Fruit fly (Drosophila melanogaster): ENCODE data around the gene ICA69.

ICA69 gene

DNA sequence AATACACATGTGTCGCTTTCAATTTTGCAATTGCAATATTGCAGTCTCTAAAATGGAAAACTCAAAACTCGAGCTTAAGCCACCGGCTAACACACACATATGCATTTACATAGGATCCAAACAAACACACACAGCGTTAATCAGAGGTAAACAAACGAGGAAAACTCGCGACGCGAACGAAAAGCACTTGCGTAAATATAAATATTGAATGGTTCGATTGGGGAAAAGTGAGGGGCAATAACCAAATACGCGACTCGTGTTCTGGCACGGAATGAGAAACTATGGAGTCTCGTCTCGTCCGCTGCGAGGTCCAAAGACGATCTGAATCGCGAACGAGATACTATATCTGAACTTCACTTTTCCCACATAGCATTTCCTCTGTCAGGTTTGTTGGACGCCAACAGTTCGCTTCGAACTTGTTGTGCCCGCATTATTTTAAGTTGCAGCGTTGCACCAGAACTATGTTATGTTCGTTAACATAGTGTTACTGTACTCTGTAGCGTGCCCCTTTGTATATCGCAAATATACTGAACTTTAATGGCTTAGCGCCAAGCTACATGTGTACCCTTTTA, 321 bp upstream of the ICA69 start, which contains the start of gene ko (continued):
- TF ChIP-seq pita (GFP tag; optimal IDR thresholded peaks at IDR 0.05): no peak
- TF ChIP-seq CG4424 (GFP tag; optimal IDR thresholded peaks at IDR 0.05): no peak
- no peak for TF ChIP-seq CG4617 (GFP tag; optimal IDR thresholded peaks at IDR 0.05; ENCODE audit: borderline replicate concordance)
- TF ChIP-seq bowl (GFP tag; IDR thresholded peaks at IDR 0.05): no peak
- no peak for TF ChIP-seq CG8478 (optimal IDR thresholded peaks at IDR 0.05)
- peak; percentile 25 for TF ChIP-seq CG15479 (GFP tag; optimal IDR thresholded peaks at IDR 0.05)
- TF ChIP-seq CG33213 (GFP tag; optimal IDR thresholded peaks at IDR 0.05): peak; percentile 19
- no peak for TF ChIP-seq ase (GFP tag; IDR thresholded peaks at IDR 0.05)
- peak; percentile 8 for TF ChIP-seq Side (GFP tag; optimal IDR thresholded peaks at IDR 0.05)
- TF ChIP-seq CG6791 (GFP tag; IDR thresholded peaks at IDR 0.05; ENCODE audit: partially characterized antibody): no peak
- no peak for TF ChIP-seq CG9437 (GFP tag; optimal IDR thresholded peaks at IDR 0.05)
- no peak for TF ChIP-seq sima (GFP tag; optimal IDR thresholded peaks at IDR 0.05)
- TF ChIP-seq pb (GFP tag; optimal IDR thresholded peaks at IDR 0.05): no peak
- no peak for TF ChIP-seq CG9609 (GFP tag; optimal IDR thresholded peaks at IDR 0.05)
- TF ChIP-seq bbx (GFP tag; IDR thresholded peaks at IDR 0.05; ENCODE audit: partially characterized antibody): peak; percentile 18; the same call in 1 of the 2 replicates
- TF ChIP-seq Chrac-16 (GFP tag; optimal IDR thresholded peaks at IDR 0.05): no peak
- no peak for TF ChIP-seq CG31388 (GFP tag; optimal IDR thresholded peaks at IDR 0.05)
- no peak for TF ChIP-seq hbn (GFP tag; IDR thresholded peaks at IDR 0.05; ENCODE audit: partially characterized antibody)
- TF ChIP-seq HmgD (GFP tag; optimal IDR thresholded peaks at IDR 0.05): no peak
- TF ChIP-seq fd96Cb (tag; optimal IDR thresholded peaks at IDR 0.05): no peak
- TF ChIP-seq amos (GFP tag; IDR thresholded peaks at IDR 0.05; ENCODE audit: partially characterized antibody): no peak
- no peak for TF ChIP-seq CG9817 (tag; optimal IDR thresholded peaks at IDR 0.05)
- TF ChIP-seq row (GFP tag; IDR thresholded peaks at IDR 0.05): no peak
- TF ChIP-seq CG11398 (GFP tag; optimal IDR thresholded peaks at IDR 0.05): peak; percentile 8
- peak; percentile 12 for TF ChIP-seq CG14710 (tag; optimal IDR thresholded peaks at IDR 0.05)
- no peak for TF ChIP-seq CG17361 (GFP tag; IDR thresholded peaks at IDR 0.05)
- TF ChIP-seq Dfd (GFP tag; optimal IDR thresholded peaks at IDR 0.05): no peak
- no peak for TF ChIP-seq CG10543 (GFP tag; optimal IDR thresholded peaks at IDR 0.05)
- TF ChIP-seq CG2120 (GFP tag; optimal IDR thresholded peaks at IDR 0.05): no peak
- TF ChIP-seq Pdp1 (GFP tag; optimal IDR thresholded peaks at IDR 0.05): peak in 1 of 2 experiments; percentile 43
- no peak for TF ChIP-seq Hr51 (GFP tag; optimal IDR thresholded peaks at IDR 0.05)
- TF ChIP-seq CG1832 (GFP tag; optimal IDR thresholded peaks at IDR 0.05): no peak
- TF ChIP-seq CG3726 (GFP tag; IDR thresholded peaks at IDR 0.05): no peak
- peak; percentile 26 for TF ChIP-seq NC2β (GFP tag; optimal IDR thresholded peaks at IDR 0.05)
- no peak for TF ChIP-seq Vsx1 (GFP tag; optimal IDR thresholded peaks at IDR 0.05)
- TF ChIP-seq cas (GFP tag; IDR thresholded peaks at IDR 0.05): no peak
- TF ChIP-seq al (GFP tag; IDR thresholded peaks at IDR 0.05): no peak
- TF ChIP-seq sens-2 (GFP tag; IDR thresholded peaks at IDR 0.05): no peak
- TF ChIP-seq CG8359 (GFP tag; optimal IDR thresholded peaks at IDR 0.05; ENCODE audit: borderline replicate concordance): no peak
- TF ChIP-seq CG6683 (GFP tag; optimal IDR thresholded peaks at IDR 0.05): peak; percentile 38
- TF ChIP-seq grau (tag; optimal IDR thresholded peaks at IDR 0.05): no peak
- TF ChIP-seq stwl (tag; optimal IDR thresholded peaks at IDR 0.05): no peak
- no peak for TF ChIP-seq jigr1 (GFP tag; IDR thresholded peaks at IDR 0.05)
- TF ChIP-seq sob (GFP tag; IDR thresholded peaks at IDR 0.05): peak; percentile 29; the same call in 1 of the 2 replicates
- no peak for TF ChIP-seq CG34224 (GFP tag; IDR thresholded peaks at IDR 0.05; ENCODE audit: partially characterized antibody)
- TF ChIP-seq Nf-YA (GFP tag; IDR thresholded peaks at IDR 0.05): no peak
- no peak for TF ChIP-seq tna (GFP tag; IDR thresholded peaks at IDR 0.05; ENCODE audit: partially characterized antibody)
- no peak for TF ChIP-seq lola (GFP tag; optimal IDR thresholded peaks at IDR 0.05)
- no peak for TF ChIP-seq H2.0 (GFP tag; IDR thresholded peaks at IDR 0.05)
- TF ChIP-seq Ptx1 (GFP tag; IDR thresholded peaks at IDR 0.05): no peak

Measured in whole organism, embryonic.